Worm (Caenorhabditis elegans): ENCODE measurements around the gene cec-6.

ce11 chrIV:5548843-5549242, 4.2 kb downstream of the cec-6 start:
- TF ChIP-seq ztf-4 (tag; optimal IDR thresholded peaks at IDR 0.05) (no peak), unc-62 (GFP tag; optimal IDR thresholded peaks at IDR 0.05) (no peak), nhr-84 (tag; optimal IDR thresholded peaks at IDR 0.05) (no peak)

All from whole organism, L1 larva.